Fruit fly (Drosophila melanogaster): Measurements from ENCODE around the gene PolD1.

dm6 chr3L:16026065-16026789, 38.6 kb upstream of the PolD1 start:
- TF ChIP-seq Rel (GFP tag; optimal IDR thresholded peaks at IDR 0.05), result no peak
- no peak for TF ChIP-seq Rel (tag; optimal IDR thresholded peaks at IDR 0.05)
- TF ChIP-seq lola (GFP tag; optimal IDR thresholded peaks at IDR 0.05), result no peak
- peak; percentile 25 for TF ChIP-seq psq (GFP tag; optimal IDR thresholded peaks at IDR 0.05)
- TF ChIP-seq Dfd (GFP tag; optimal IDR thresholded peaks at IDR 0.05), result no peak

Data from whole organism, wandering third instar larva.